Worm (Caenorhabditis elegans): ENCODE data around the gene F58A3.4.

- TF ChIP-seq die-1 (tag; optimal IDR thresholded peaks at IDR 0.05) (no peak), zfh-2 (GFP tag; conservative IDR thresholded peaks at IDR 0.05) (no peak), rec-8 (tag; optimal IDR thresholded peaks at IDR 0.05) (no peak), unc-130 (GFP tag; optimal IDR thresholded peaks at IDR 0.05) (no peak), Y56A3A.18 (GFP tag; IDR thresholded peaks at IDR 0.05) (no peak), dpl-1 (GFP tag; optimal IDR thresholded peaks at IDR 0.05) (no peak), lin-35 (GFP tag; optimal IDR thresholded peaks at IDR 0.05) (no peak), ets-4 (GFP tag; optimal IDR thresholded peaks at IDR 0.05) (no peak)
Observed at ce11 chrX:10967698-10968097, 42.8 kb downstream of the F58A3.4 start, which contains the start of gene K09C8.9.

All from whole organism, young adult.